Worm (Caenorhabditis elegans): ENCODE data around the gene Y7A9D.1.
A peak's percentile ranks its signal among the peaks of the same experiment; 100 is the strongest.

The Y7A9D.1 gene

ce11 chrIV:16401428-16401827 is 19.4 kb upstream of the Y7A9D.1 start:
- TF ChIP-seq nhr-11 (tag; optimal IDR thresholded peaks at IDR 0.05) = no peak
- TF ChIP-seq ama-1 (optimal IDR thresholded peaks at IDR 0.05) = no peak
- no peak for TF ChIP-seq elt-2 (tag; optimal IDR thresholded peaks at IDR 0.05)
- no peak for TF ChIP-seq T23F11.4 (GFP tag; optimal IDR thresholded peaks at IDR 0.05)
- no peak for TF ChIP-seq ahr-1 (tag; optimal IDR thresholded peaks at IDR 0.05)
- TF ChIP-seq hlh-30 (tag; optimal IDR thresholded peaks at IDR 0.05; ENCODE audit: insufficient read depth) = no peak
- TF ChIP-seq ceh-2 (tag; optimal IDR thresholded peaks at IDR 0.05) = no peak
- TF ChIP-seq che-1 (tag; optimal IDR thresholded peaks at IDR 0.05) = no peak
- no peak for TF ChIP-seq lim-6 (tag; optimal IDR thresholded peaks at IDR 0.05)
- no peak for TF ChIP-seq pha-4 (tag; optimal IDR thresholded peaks at IDR 0.05)

- no peak for TF ChIP-seq pag-3 (tag; optimal IDR thresholded peaks at IDR 0.05; ENCODE audit: borderline replicate concordance)
- TF ChIP-seq elt-2 (tag; optimal IDR thresholded peaks at IDR 0.05) = peak; percentile 55
- TF ChIP-seq ceh-31 (tag; optimal IDR thresholded peaks at IDR 0.05) = peak; percentile 49
- TF ChIP-seq sox-2 (GFP tag; IDR thresholded peaks at IDR 0.05) = no peak
- TF ChIP-seq ceh-14 (tag; optimal IDR thresholded peaks at IDR 0.05) = no peak
- TF ChIP-seq ceh-45 (GFP tag; IDR thresholded peaks at IDR 0.05) = no peak
- TF ChIP-seq C08G9.2 (tag; optimal IDR thresholded peaks at IDR 0.05) = peak; percentile 16
- TF ChIP-seq zip-5 (tag; optimal IDR thresholded peaks at IDR 0.05) = no peak
- TF ChIP-seq ceh-34 (tag; optimal IDR thresholded peaks at IDR 0.05) = no peak
- no peak for TF ChIP-seq lim-6 (tag; optimal IDR thresholded peaks at IDR 0.05)
- TF ChIP-seq npax-4 (tag; optimal IDR thresholded peaks at IDR 0.05) = no peak
- no peak for TF ChIP-seq ztf-16 (tag; optimal IDR thresholded peaks at IDR 0.05)
- no peak for TF ChIP-seq pros-1 (tag; optimal IDR thresholded peaks at IDR 0.05)
- peak; percentile 17 for TF ChIP-seq nhr-232 (tag; optimal IDR thresholded peaks at IDR 0.05)
- TF ChIP-seq gmeb-2 (tag; optimal IDR thresholded peaks at IDR 0.05) = no peak
- TF ChIP-seq ceh-48 (tag; optimal IDR thresholded peaks at IDR 0.05) = no peak
- TF ChIP-seq fkh-6 (tag; optimal IDR thresholded peaks at IDR 0.05) = no peak
- TF ChIP-seq ceh-18 (tag; optimal IDR thresholded peaks at IDR 0.05) = peak; percentile 4
- no peak for TF ChIP-seq K02D7.2 (tag; optimal IDR thresholded peaks at IDR 0.05)
- peak; percentile 20 for TF ChIP-seq ceh-2 (tag; optimal IDR thresholded peaks at IDR 0.05)
- TF ChIP-seq eyg-1 (tag; optimal IDR thresholded peaks at IDR 0.05) = no peak
- no peak for TF ChIP-seq K09A11.1 (tag; optimal IDR thresholded peaks at IDR 0.05; ENCODE audit: insufficient read depth)
- no peak for TF ChIP-seq hlh-15 (tag; optimal IDR thresholded peaks at IDR 0.05)
- TF ChIP-seq dve-1 (tag; optimal IDR thresholded peaks at IDR 0.05) = no peak
- peak; percentile 4 for TF ChIP-seq ref-2 (tag; optimal IDR thresholded peaks at IDR 0.05)
- TF ChIP-seq fax-1 (tag; optimal IDR thresholded peaks at IDR 0.05) = no peak
- no peak for TF ChIP-seq ceh-19 (GFP tag; optimal IDR thresholded peaks at IDR 0.05)
- no peak for TF ChIP-seq hlh-13 (GFP tag; optimal IDR thresholded peaks at IDR 0.05)
- peak; percentile 18 for TF ChIP-seq sdc-2 (tag; optimal IDR thresholded peaks at IDR 0.05)
- peak; percentile 15 for TF ChIP-seq odd-2 (tag; optimal IDR thresholded peaks at IDR 0.05)
- peak; percentile 26 for TF ChIP-seq hlh-30 (tag; optimal IDR thresholded peaks at IDR 0.05; ENCODE audit: insufficient read depth)
- TF ChIP-seq ceh-9 (tag; optimal IDR thresholded peaks at IDR 0.05) = no peak
- peak; percentile 33 for TF ChIP-seq rnt-1 (tag; optimal IDR thresholded peaks at IDR 0.05)
- TF ChIP-seq hlh-8 (tag; optimal IDR thresholded peaks at IDR 0.05) = no peak
- TF ChIP-seq lin-11 (tag; optimal IDR thresholded peaks at IDR 0.05) = no peak
- TF ChIP-seq tbx-2 (tag; optimal IDR thresholded peaks at IDR 0.05) = peak; percentile 64
- TF ChIP-seq F13H6.1 (tag; optimal IDR thresholded peaks at IDR 0.05) = no peak
- no peak for TF ChIP-seq pax-1 (tag; optimal IDR thresholded peaks at IDR 0.05)
- no peak for TF ChIP-seq pha-2 (tag; optimal IDR thresholded peaks at IDR 0.05)
- TF ChIP-seq ttx-3 (tag; optimal IDR thresholded peaks at IDR 0.05) = no peak
- no peak for TF ChIP-seq unc-86 (tag; optimal IDR thresholded peaks at IDR 0.05)
- no peak for TF ChIP-seq tbx-7 (tag; optimal IDR thresholded peaks at IDR 0.05)
- TF ChIP-seq pqm-1 (tag; optimal IDR thresholded peaks at IDR 0.05) = no peak
- peak; percentile 80 for TF ChIP-seq ceh-22 (tag; optimal IDR thresholded peaks at IDR 0.05)
Measured at ce11 chrIV:16400412-16401381, 18.7 kb upstream of the Y7A9D.1 start.
